Fruit fly (Drosophila melanogaster) whole organism, embryonic: ENCODE measurements around the gene caps.

Experiments
- Aef1 ChIP-seq: fragments of 200-800 bp; sonication (Bioruptor generic); IDR thresholded peaks from 3 replicates; pipeline ENCODE4 v1.3.6; 2022; ENCODE audit warnings: missing biosample characterization, missing genetic modification characterization
- Bteb2 ChIP-seq: fragments of 200-800 bp; sonication (Bioruptor generic); optimal IDR thresholded peaks from 2 replicates; lab custom pipeline; 2016; ENCODE audit warnings: missing biosample characterization, missing genetic modification characterization
- CG10654 ChIP-seq: fragments of 200-800 bp; sonication (Bioruptor generic); optimal IDR thresholded peaks from 2 replicates; lab custom pipeline; 2016; ENCODE audit warnings: missing biosample characterization, missing genetic modification characterization
- CG11247 ChIP-seq: fragments of 200-800 bp; sonication (Bioruptor generic); IDR thresholded peaks from 2 replicates; pipeline ENCODE4 v1.3.6; 2022; ENCODE audit warnings: missing biosample characterization, missing genetic modification characterization
- CG11398 ChIP-seq: fragments of 200-800 bp; sonication (Bioruptor generic); optimal IDR thresholded peaks from 2 replicates; lab custom pipeline; 2016; ENCODE audit warnings: missing biosample characterization, missing genetic modification characterization
- CG11456 ChIP-seq: fragments of 200-800 bp; sonication (Bioruptor generic); IDR thresholded peaks from 3 replicates; pipeline ENCODE4 v1.3.6; 2022; ENCODE audit warnings: missing biosample characterization, missing genetic modification characterization
- CG11696 ChIP-seq: fragments of 200-800 bp; sonication (Bioruptor generic); IDR thresholded peaks from 2 replicates; pipeline ENCODE4 v1.3.6; 2022; ENCODE audit warnings: missing biosample characterization, missing genetic modification characterization
- CG12071 ChIP-seq: fragments of 200-800 bp; sonication (Bioruptor generic); optimal IDR thresholded peaks from 3 replicates; lab custom pipeline; 2018; ENCODE audit warnings: missing biosample characterization, mild to moderate bottlenecking, missing genetic modification characterization
- CG12104 ChIP-seq: fragments of 200-800 bp; sonication (Bioruptor generic); optimal IDR thresholded peaks from 3 replicates; lab custom pipeline; 2016; ENCODE audit warnings: missing biosample characterization, missing genetic modification characterization
- CG13123 ChIP-seq: fragments of 200-800 bp; sonication (Bioruptor generic); optimal IDR thresholded peaks from 2 replicates; lab custom pipeline; 2016; ENCODE audit warnings: missing biosample characterization, missing genetic modification characterization
- CG14050 ChIP-seq: fragments of 200-800 bp; sonication (Bioruptor generic); IDR thresholded peaks from 3 replicates; pipeline ENCODE4 v1.3.6; 2022; ENCODE audit warnings: missing biosample characterization, missing genetic modification characterization
- CG15011 ChIP-seq: fragments of 200-800 bp; sonication (Bioruptor generic); optimal IDR thresholded peaks from 3 replicates; lab custom pipeline; 2018; ENCODE audit warnings: missing biosample characterization, mild to moderate bottlenecking, missing genetic modification characterization
- CG15073 ChIP-seq: fragments of 200-800 bp; sonication (Bioruptor generic); optimal IDR thresholded peaks from 2 replicates; lab custom pipeline; 2016; ENCODE audit warnings: missing biosample characterization, missing genetic modification characterization
- CG15269 ChIP-seq: fragments of 200-800 bp; sonication (Bioruptor generic); optimal IDR thresholded peaks from 2 replicates; lab custom pipeline; 2018; ENCODE audit warnings: missing biosample characterization, mild to moderate bottlenecking, missing genetic modification characterization, moderate library complexity
- CG15514 ChIP-seq: fragments of 200-800 bp; sonication (Bioruptor generic); optimal IDR thresholded peaks from 3 replicates; lab custom pipeline; 2017; ENCODE audit warnings: missing biosample characterization, missing genetic modification characterization, mild to moderate bottlenecking, moderate library complexity, missing genetic modification reagents
- CG16813 ChIP-seq: fragments of 200-800 bp; sonication (Bioruptor generic); IDR thresholded peaks from 3 replicates; pipeline ENCODE4 v1.3.6; 2022; ENCODE audit warnings: missing biosample characterization, missing genetic modification characterization; ENCODE audit not compliant: partially characterized antibody
- CG18476 ChIP-seq: fragments of 200-800 bp; sonication (Bioruptor generic); optimal IDR thresholded peaks from 2 replicates; lab custom pipeline; 2016; ENCODE audit warnings: missing biosample characterization, mild to moderate bottlenecking, missing genetic modification characterization
- CG2116 ChIP-seq: fragments of 200-800 bp; sonication (Bioruptor generic); optimal IDR thresholded peaks from 3 replicates; lab custom pipeline; 2018; ENCODE audit warnings: missing biosample characterization, mild to moderate bottlenecking, missing genetic modification characterization
- CG3281 ChIP-seq: fragments of 200-800 bp; sonication (Bioruptor generic); optimal IDR thresholded peaks from 3 replicates; lab custom pipeline; 2017; ENCODE audit warnings: missing biosample characterization, mild to moderate bottlenecking, missing genetic modification characterization
- CG33557 ChIP-seq: fragments of 200-800 bp; sonication (Bioruptor generic); optimal IDR thresholded peaks from 2 replicates; lab custom pipeline; 2019; ENCODE audit warnings: missing biosample characterization, mild to moderate bottlenecking, missing genetic modification characterization, moderate library complexity
- CG4360 ChIP-seq: fragments of 200-800 bp; sonication (Bioruptor generic); IDR thresholded peaks from 2 replicates; pipeline ENCODE4 v1.3.6; 2022; ENCODE audit warnings: missing biosample characterization, missing genetic modification characterization
- CG6254 ChIP-seq: fragments of 200-800 bp; sonication (Bioruptor generic); optimal IDR thresholded peaks from 3 replicates; lab custom pipeline; 2017; ENCODE audit warnings: mild to moderate bottlenecking, missing biosample characterization, missing genetic modification reagents, missing genetic modification characterization
- CG6654 ChIP-seq: fragments of 200-800 bp; sonication (Bioruptor generic); optimal IDR thresholded peaks from 2 replicates; lab custom pipeline; 2017; ENCODE audit warnings: missing biosample characterization, mild to moderate bottlenecking, missing genetic modification characterization
- CG9817 ChIP-seq: fragments of 200-800 bp; sonication (Bioruptor generic); optimal IDR thresholded peaks from 2 replicates; lab custom pipeline; 2018; ENCODE audit warnings: missing biosample characterization, mild to moderate bottlenecking, missing genetic modification characterization, moderate library complexity
- Dad ChIP-seq: fragments of 200-800 bp; sonication (Bioruptor generic); optimal IDR thresholded peaks from 3 replicates; lab custom pipeline; 2016; ENCODE audit warnings: missing biosample characterization, missing genetic modification characterization
- Deaf1 ChIP-seq: fragments of 200-800 bp; optimal IDR thresholded peaks from 3 replicates; lab custom pipeline; 2019; ENCODE audit warnings: missing biosample characterization, mild to moderate bottlenecking, missing genetic modification characterization, moderate library complexity
- Gug ChIP-seq: fragments of 200-800 bp; sonication (Bioruptor generic); IDR thresholded peaks from 4 replicates; pipeline ENCODE4 v1.3.6; 2022; ENCODE audit warnings: missing biosample characterization, missing genetic modification characterization
- Kr ChIP-seq: fragments of 200-800 bp; sonication (Bioruptor generic); optimal IDR thresholded peaks from 2 replicates; lab custom pipeline; 2017; ENCODE audit warnings: missing biosample characterization, mild to moderate bottlenecking, missing genetic modification characterization
- NFAT ChIP-seq: fragments of 200-800 bp; sonication (Bioruptor generic); IDR thresholded peaks from 2 replicates; pipeline ENCODE4 v1.3.6; 2022; ENCODE audit warnings: missing biosample characterization, missing genetic modification characterization
- Rfx ChIP-seq: fragments of 200-800 bp; sonication (Bioruptor generic); IDR thresholded peaks from 2 replicates; pipeline ENCODE4 v1.3.6; 2022; ENCODE audit warnings: missing biosample characterization, missing genetic modification characterization
- Rx ChIP-seq: fragments of 200-800 bp; sonication (Bioruptor generic); IDR thresholded peaks from 2 replicates; pipeline ENCODE4 v1.3.6; 2022; ENCODE audit warnings: missing biosample characterization, missing genetic modification characterization
- Sry-δ ChIP-seq: fragments of 200-800 bp; sonication (Bioruptor generic); optimal IDR thresholded peaks from 2 replicates; lab custom pipeline; 2016; ENCODE audit warnings: missing biosample characterization, missing genetic modification characterization
- abd-A ChIP-seq: fragments of 200-800 bp; sonication (Bioruptor generic); optimal IDR thresholded peaks from 3 replicates; lab custom pipeline; 2019; ENCODE audit warnings: missing biosample characterization, mild to moderate bottlenecking, missing genetic modification characterization, moderate library complexity
- btn ChIP-seq: fragments of 200-800 bp; sonication (Bioruptor generic); optimal IDR thresholded peaks from 2 replicates; lab custom pipeline; 2016; ENCODE audit warnings: missing biosample characterization, missing genetic modification characterization
- dm ChIP-seq: fragments of 200-800 bp; sonication (Bioruptor generic); optimal IDR thresholded peaks from 3 replicates; lab custom pipeline; 2016; ENCODE audit warnings: missing biosample characterization, missing genetic modification characterization
- hb ChIP-seq: fragments of 200-800 bp; sonication (Bioruptor generic); IDR thresholded peaks from 3 replicates; pipeline ENCODE4 v1.3.6; 2022; ENCODE audit warnings: missing biosample characterization, missing genetic modification characterization; ENCODE audit not compliant: partially characterized antibody
- her ChIP-seq: fragments of 200-800 bp; sonication (Bioruptor generic); optimal IDR thresholded peaks from 2 replicates; lab custom pipeline; 2016; ENCODE audit warnings: missing biosample characterization, missing genetic modification characterization
- kay ChIP-seq: fragments of 200-800 bp; sonication (Bioruptor generic); optimal IDR thresholded peaks from 2 replicates; lab custom pipeline; 2016; ENCODE audit warnings: missing biosample characterization, missing genetic modification characterization
- lov ChIP-seq, 2 experiments: fragments of 200-800 bp in 1 of 2; fragments of >200 bp in 1 of 2; sonication (Bioruptor generic) in 1 of 2; IDR thresholded peaks in 1 of 2; optimal IDR thresholded peaks in 1 of 2; 2 replicates in 1 of 2; 3 replicates in 1 of 2; pipeline versions ENCODE4 v1.3.6 to Lab custom; 2017 to 2022; ENCODE audit warnings: missing biosample characterization in 1 of 2, missing genetic modification characterization in 1 of 2
- peb ChIP-seq: fragments of 200-800 bp; sonication (Bioruptor generic); IDR thresholded peaks from 2 replicates; pipeline ENCODE4 v1.3.6; 2022; ENCODE audit warnings: missing biosample characterization, missing genetic modification characterization
- prd ChIP-seq, 3 experiments: fragments of >200 bp in 2 of 3; fragments of 200-800 bp in 1 of 3; sonication (Bioruptor generic) in 1 of 3; optimal IDR thresholded peaks in 2 of 3; IDR thresholded peaks in 1 of 3; 2 replicates in 2 of 3; 3 replicates in 1 of 3; pipeline versions ENCODE4 v1.3.6 to Lab custom; 2017 to 2022; ENCODE audit warnings: missing biosample characterization in 1 of 3, missing genetic modification characterization in 1 of 3
- psq ChIP-seq: fragments of 200-800 bp; sonication (Bioruptor generic); optimal IDR thresholded peaks from 2 replicates; lab custom pipeline; 2017; ENCODE audit warnings: missing biosample characterization, missing genetic modification characterization
- pum ChIP-seq: fragments of 200-800 bp; sonication (Bioruptor generic); optimal IDR thresholded peaks from 2 replicates; lab custom pipeline; 2016; ENCODE audit warnings: missing biosample characterization, missing genetic modification characterization
- tin ChIP-seq: fragments of 200-800 bp; sonication (Bioruptor generic); optimal IDR thresholded peaks from 3 replicates; lab custom pipeline; 2016; ENCODE audit warnings: missing biosample characterization, missing genetic modification characterization
- tio ChIP-seq: fragments of 200-800 bp; sonication (Bioruptor generic); optimal IDR thresholded peaks from 2 replicates; lab custom pipeline; 2017; ENCODE audit warnings: missing biosample characterization, missing genetic modification characterization, inconsistent platforms
- ttk ChIP-seq: fragments of 200-800 bp; sonication (Bioruptor generic); IDR thresholded peaks from 2 replicates; pipeline ENCODE4 v2.1.2; 2022; ENCODE audit warnings: missing biosample characterization, missing genetic modification characterization
- unc-4 ChIP-seq: fragments of 200-800 bp; sonication (Bioruptor generic); IDR thresholded peaks from 2 replicates; pipeline ENCODE4 v1.3.6; 2022; ENCODE audit warnings: missing biosample characterization, missing genetic modification characterization; ENCODE audit not compliant: partially characterized antibody
- unpg ChIP-seq: fragments of 200-800 bp; sonication (Bioruptor generic); optimal IDR thresholded peaks from 3 replicates; lab custom pipeline; 2018; ENCODE audit warnings: missing biosample characterization, mild to moderate bottlenecking, missing genetic modification characterization, moderate library complexity
- usp ChIP-seq: fragments of >200 bp; optimal IDR thresholded peaks from 2 replicates; lab custom pipeline; 2017; ENCODE audit warnings: missing biosample characterization, missing genetic modification characterization
- wek ChIP-seq: fragments of 200-800 bp; sonication (Bioruptor generic); optimal IDR thresholded peaks from 3 replicates; lab custom pipeline; 2018; ENCODE audit warnings: missing biosample characterization, mild to moderate bottlenecking, missing genetic modification characterization, moderate library complexity

Gene caps

DNA sequence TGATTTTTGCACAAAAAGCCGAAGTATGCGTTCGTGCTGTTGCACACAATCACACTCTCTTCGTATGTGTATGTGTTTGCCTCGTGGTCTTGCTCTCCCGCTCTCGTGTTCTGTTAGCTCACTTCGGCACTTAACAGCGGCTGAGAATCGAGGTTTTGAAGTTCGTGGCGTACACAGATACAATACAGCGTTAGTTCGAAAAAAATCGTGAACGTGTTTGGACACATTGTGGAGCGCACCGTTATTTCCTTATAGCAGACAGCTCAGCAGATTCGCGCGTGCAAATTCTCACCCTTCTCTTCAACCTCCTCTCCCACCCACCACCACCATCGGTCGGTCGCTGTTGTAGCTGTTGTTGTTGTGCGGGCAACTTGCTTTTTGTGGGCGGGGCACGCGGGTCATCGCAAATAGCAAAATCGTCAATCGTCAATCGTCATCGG, at the start of gene caps (continued):
- TF ChIP-seq Aef1 (peak; percentile 10; the same call in 1 of the 3 replicates), CG2116 (GFP tag; lab: Kevin White, UChicago) (no peak), ttk (GFP tag; lab: Robert Waterston, UW) (no peak), Rfx (GFP tag; lab: Robert Waterston, UW) (peak; percentile 52; the same call in 1 of the 2 replicates), CG11247 (GFP tag; lab: Robert Waterston, UW) (no peak), Bteb2 (GFP tag; lab: Kevin White, UChicago) (no peak), CG12071 (GFP tag; lab: Kevin White, UChicago) (peak; percentile 64), lov (optimal IDR thresholded peaks at IDR 0.05; lab: Kevin White, UChicago) (no peak), lov (GFP tag; IDR thresholded peaks at IDR 0.05; lab: Robert Waterston, UW) (0 out of 3 replicates have a peak, but pooled peaks have one; percentile 67), CG18476 (GFP tag; lab: Kevin White, UChicago) (no peak), tio (GFP tag; lab: Kevin White, UChicago) (no peak), pum (GFP tag; lab: Kevin White, UChicago) (no peak), tin (GFP tag; lab: Kevin White, UChicago) (peak; percentile 13), Deaf1 (tag; lab: Kevin White, UChicago) (peak; percentile 100), NFAT (GFP tag; lab: Robert Waterston, UW) (0 out of 2 replicates have a peak, but pooled peaks have one; percentile 40), btn (GFP tag; lab: Kevin White, UChicago) (no peak), unc-4 (GFP tag; lab: Robert Waterston, UW) (no peak; the same call in 1 of the 2 replicates), unpg (GFP tag; lab: Kevin White, UChicago) (peak; percentile 33), CG13123 (no peak), psq (GFP tag; lab: Kevin White, UChicago) (no peak), CG11456 (GFP tag; lab: Robert Waterston, UW) (no peak; the same call in 2 of the 3 replicates), CG15269 (tag; lab: Kevin White, UChicago) (peak; percentile 50), Gug (GFP tag; lab: Robert Waterston, UW) (no peak), CG3281 (peak; percentile 58), CG15073 (GFP tag; lab: Kevin White, UChicago) (no peak), hb (no peak), peb (no peak), prd (optimal IDR thresholded peaks at IDR 0.05; lab: Kevin White, UChicago) (no peak), prd (GFP tag; IDR thresholded peaks at IDR 0.05; lab: Robert Waterston, UW) (0 out of 3 replicates have a peak, but pooled peaks have one; percentile 19), CG6654 (GFP tag; lab: Kevin White, UChicago) (no peak), Dad (GFP tag; lab: Kevin White, UChicago) (peak; percentile 43), usp (GFP tag; lab: Kevin White, UChicago) (no peak), Kr (GFP tag; lab: Kevin White, UChicago) (peak; percentile 24), CG12104 (GFP tag; lab: Kevin White, UChicago) (no peak), her (GFP tag; lab: Kevin White, UChicago) (peak; percentile 44), abd-A (tag; lab: Kevin White, UChicago) (peak; percentile 75), CG11398 (GFP tag; lab: Kevin White, UChicago) (no peak), dm (GFP tag; lab: Kevin White, UChicago) (no peak), kay (GFP tag; lab: Kevin White, UChicago) (no peak), CG15011 (GFP tag; lab: Kevin White, UChicago) (no peak), wek (GFP tag; lab: Kevin White, UChicago) (peak; percentile 24), CG15514 (GFP tag; lab: Kevin White, UChicago) (peak; percentile 35), CG9817 (tag; lab: Kevin White, UChicago) (no peak), CG14050 (GFP tag; lab: Robert Waterston, UW) (no peak), CG33557 (GFP tag; lab: Kevin White, UChicago) (no peak), Sry-δ (GFP tag; lab: Kevin White, UChicago) (no peak), CG6254 (no peak), Rx (GFP tag; lab: Robert Waterston, UW) (no peak), CG16813 (0 out of 3 replicates have a peak, but pooled peaks have one; percentile 32), CG10654 (no peak), CG4360 (GFP tag; lab: Robert Waterston, UW) (peak; percentile 89), CG11696 (GFP tag; lab: Robert Waterston, UW) (no peak)
